Fruit fly (Drosophila melanogaster) whole organism, embryonic: Measurements from ENCODE around the gene CG42237.

ENCODE experiments used
- Abd-B ChIP-seq: fragments of 200-800 bp; sonication (Bioruptor generic); optimal IDR thresholded peaks from 2 replicates; lab custom pipeline; 2018; ENCODE audit warnings: missing biosample characterization, mild to moderate bottlenecking, missing genetic modification characterization, moderate library complexity
- Atf6 ChIP-seq: fragments of 200-800 bp; sonication (Bioruptor generic); IDR thresholded peaks from 2 replicates; pipeline ENCODE4 v1.3.6; 2022; ENCODE audit warnings: missing biosample characterization, missing genetic modification characterization
- CG1024 ChIP-seq: fragments of 200-800 bp; sonication (Bioruptor generic); IDR thresholded peaks from 2 replicates; pipeline ENCODE4 v1.3.6; 2022; ENCODE audit warnings: missing biosample characterization, missing genetic modification characterization
- CG10462 ChIP-seq: fragments of 200-800 bp; sonication (Bioruptor generic); optimal IDR thresholded peaks from 2 replicates; lab custom pipeline; 2016; ENCODE audit warnings: missing biosample characterization, missing genetic modification characterization
- CG11504 ChIP-seq: fragments of 200-800 bp; sonication (Bioruptor generic); optimal IDR thresholded peaks from 3 replicates; lab custom pipeline; 2019; ENCODE audit warnings: missing biosample characterization, mild to moderate bottlenecking, missing genetic modification characterization, moderate library complexity
- CG12236 ChIP-seq: fragments of 200-800 bp; sonication (Bioruptor generic); optimal IDR thresholded peaks from 2 replicates; lab custom pipeline; 2016; ENCODE audit warnings: missing biosample characterization, missing genetic modification characterization
- CG13775 ChIP-seq: fragments of 200-800 bp; sonication (Bioruptor generic); optimal IDR thresholded peaks from 3 replicates; lab custom pipeline; 2017; ENCODE audit warnings: missing biosample characterization, mild to moderate bottlenecking, missing genetic modification characterization
- CG13894 ChIP-seq: fragments of 200-800 bp; sonication (Bioruptor generic); optimal IDR thresholded peaks from 3 replicates; lab custom pipeline; 2018; ENCODE audit warnings: missing biosample characterization, mild to moderate bottlenecking, missing genetic modification characterization, moderate library complexity
- CG15073 ChIP-seq: fragments of 200-800 bp; sonication (Bioruptor generic); optimal IDR thresholded peaks from 2 replicates; lab custom pipeline; 2016; ENCODE audit warnings: missing biosample characterization, missing genetic modification characterization
- CG3726 ChIP-seq: fragments of 200-800 bp; sonication (Bioruptor generic); IDR thresholded peaks from 3 replicates; pipeline ENCODE4, ENCODE4 v1.3.6; 2022; ENCODE audit warnings: missing biosample characterization, missing genetic modification characterization
- CG4707 ChIP-seq: fragments of 200-800 bp; sonication (Bioruptor generic); optimal IDR thresholded peaks from 2 replicates; lab custom pipeline; 2018; ENCODE audit warnings: missing biosample characterization, mild to moderate bottlenecking, missing genetic modification characterization, moderate library complexity
- CG5180 ChIP-seq: fragments of 200-800 bp; sonication (Bioruptor generic); optimal IDR thresholded peaks from 3 replicates; lab custom pipeline; 2017; ENCODE audit warnings: missing biosample characterization, missing genetic modification characterization, mild to moderate bottlenecking, moderate library complexity, missing genetic modification reagents
- CG6175 ChIP-seq: fragments of 200-800 bp; sonication (Bioruptor generic); IDR thresholded peaks from 3 replicates; pipeline ENCODE4 v1.3.6; 2022; ENCODE audit warnings: missing biosample characterization, missing genetic modification characterization
- CG7786 ChIP-seq: fragments of 200-800 bp; sonication (Bioruptor generic); optimal IDR thresholded peaks from 2 replicates; lab custom pipeline; 2016; ENCODE audit warnings: missing biosample characterization, missing genetic modification characterization
- CG7987 ChIP-seq: fragments of 200-800 bp; sonication (Bioruptor generic); optimal IDR thresholded peaks from 2 replicates; lab custom pipeline; 2018; ENCODE audit warnings: missing biosample characterization, mild to moderate bottlenecking, missing genetic modification characterization, moderate library complexity
- CG8089 ChIP-seq: fragments of 200-800 bp; sonication (Bioruptor generic); optimal IDR thresholded peaks from 3 replicates; lab custom pipeline; 2016; ENCODE audit warnings: missing biosample characterization, missing genetic modification characterization
- CG8290 ChIP-seq, 3 experiments: fragments of 200-800 bp; sonication (Bioruptor generic); optimal IDR thresholded peaks; 2 replicates each; lab custom pipeline; 2016 to 2019; ENCODE audit warnings: missing biosample characterization in 3 of 3, missing genetic modification characterization in 3 of 3, mild to moderate bottlenecking in 2 of 3, moderate library complexity in 1 of 3
- CG8478 ChIP-seq: fragments of >200 bp; optimal IDR thresholded peaks from 2 replicates; lab custom pipeline; 2018
- CG8924 ChIP-seq: fragments of 200-800 bp; optimal IDR thresholded peaks from 3 replicates; lab custom pipeline; 2019; ENCODE audit warnings: missing biosample characterization, mild to moderate bottlenecking, missing genetic modification characterization, moderate library complexity
- D19A ChIP-seq: fragments of 200-800 bp; optimal IDR thresholded peaks from 3 replicates; lab custom pipeline; 2019; ENCODE audit warnings: missing biosample characterization, mild to moderate bottlenecking, missing genetic modification characterization, moderate library complexity
- Drgx ChIP-seq: fragments of 200-800 bp; sonication (Bioruptor generic); IDR thresholded peaks from 2 replicates; pipeline ENCODE4 v1.3.6; 2022; ENCODE audit warnings: missing biosample characterization, missing genetic modification characterization
- Fer2 ChIP-seq: fragments of 200-800 bp; sonication (Bioruptor generic); optimal IDR thresholded peaks from 2 replicates; lab custom pipeline; 2018; ENCODE audit warnings: missing biosample characterization, mild to moderate bottlenecking, missing genetic modification characterization, moderate library complexity
- Hr51 ChIP-seq, 2 experiments: fragments of 200-800 bp; sonication (Bioruptor generic); optimal IDR thresholded peaks; 2 replicates in 1 of 2; 3 replicates in 1 of 2; lab custom pipeline; 2016 to 2018; ENCODE audit warnings: missing biosample characterization in 2 of 2, missing genetic modification characterization in 2 of 2, mild to moderate bottlenecking in 1 of 2, moderate library complexity in 1 of 2
- Jarid2 ChIP-seq: fragments of 200-800 bp; sonication (Bioruptor generic); optimal IDR thresholded peaks from 3 replicates; lab custom pipeline; 2017; ENCODE audit warnings: mild to moderate bottlenecking, missing biosample characterization, missing genetic modification reagents, missing genetic modification characterization
- Lhr ChIP-seq: fragments of 200-800 bp; sonication (Bioruptor generic); optimal IDR thresholded peaks from 3 replicates; lab custom pipeline; 2017; ENCODE audit warnings: mild to moderate bottlenecking, missing biosample characterization, missing genetic modification reagents, missing genetic modification characterization
- Med ChIP-seq: fragments of 200-800 bp; sonication (Bioruptor generic); peaks from one replicate; lab custom pipeline; 2016; ENCODE audit warnings: missing biosample characterization, missing genetic modification characterization, mild to moderate bottlenecking, inconsistent platforms, moderate library complexity
- NFAT ChIP-seq: fragments of 200-800 bp; sonication (Bioruptor generic); IDR thresholded peaks from 2 replicates; pipeline ENCODE4 v1.3.6; 2022; ENCODE audit warnings: missing biosample characterization, missing genetic modification characterization
- Nf-YC ChIP-seq: fragments of 200-800 bp; optimal IDR thresholded peaks from 3 replicates; lab custom pipeline; 2019; ENCODE audit warnings: missing biosample characterization, mild to moderate bottlenecking, missing genetic modification characterization, moderate library complexity
- Oaz ChIP-seq: fragments of 200-800 bp; sonication (Bioruptor generic); IDR thresholded peaks from 2 replicates; pipeline ENCODE4 v1.3.6; 2022; ENCODE audit warnings: missing biosample characterization, missing genetic modification characterization
- Ptx1 ChIP-seq: fragments of 200-800 bp; sonication (Bioruptor generic); IDR thresholded peaks from 2 replicates; pipeline ENCODE4 v1.3.6; 2022; ENCODE audit warnings: missing biosample characterization, missing genetic modification characterization
- Scr ChIP-seq: fragments of 200-800 bp; sonication (Bioruptor generic); IDR thresholded peaks from 2 replicates; pipeline ENCODE4 v1.3.6; 2022; ENCODE audit warnings: missing biosample characterization, missing genetic modification characterization; ENCODE audit not compliant: partially characterized antibody
- Spps ChIP-seq: fragments of 200-800 bp; sonication (Bioruptor generic); optimal IDR thresholded peaks from 2 replicates; lab custom pipeline; 2018; ENCODE audit warnings: missing biosample characterization, mild to moderate bottlenecking, missing genetic modification characterization
- Sry-β ChIP-seq: fragments of 200-800 bp; sonication (Bioruptor generic); optimal IDR thresholded peaks from 2 replicates; lab custom pipeline; 2018; ENCODE audit warnings: missing biosample characterization, mild to moderate bottlenecking, missing genetic modification characterization, moderate library complexity
- Ssrp ChIP-seq: fragments of 200-800 bp; sonication (Bioruptor generic); optimal IDR thresholded peaks from 2 replicates; lab custom pipeline; 2018; ENCODE audit warnings: missing biosample characterization, mild to moderate bottlenecking, missing genetic modification characterization, moderate library complexity
- abd-A ChIP-seq: fragments of 200-800 bp; sonication (Bioruptor generic); optimal IDR thresholded peaks from 3 replicates; lab custom pipeline; 2019; ENCODE audit warnings: missing biosample characterization, mild to moderate bottlenecking, missing genetic modification characterization, moderate library complexity
- ci ChIP-seq: fragments of 200-800 bp; sonication (Bioruptor generic); IDR thresholded peaks from 3 replicates; pipeline ENCODE4 v1.3.6; 2022; ENCODE audit warnings: missing biosample characterization, missing genetic modification characterization
- dan ChIP-seq: fragments of 200-800 bp; sonication (Bioruptor generic); IDR thresholded peaks from 2 replicates; pipeline ENCODE4 v1.3.6; 2022; ENCODE audit warnings: missing biosample characterization, missing genetic modification characterization
- dmrt99B ChIP-seq: fragments of 200-800 bp; sonication (Bioruptor generic); optimal IDR thresholded peaks from 2 replicates; lab custom pipeline; 2018; ENCODE audit warnings: missing biosample characterization, mild to moderate bottlenecking, missing genetic modification characterization, moderate library complexity
- exex ChIP-seq: fragments of 200-800 bp; sonication (Bioruptor generic); optimal IDR thresholded peaks from 4 replicates; lab custom pipeline; 2018; ENCODE audit warnings: missing biosample characterization, mild to moderate bottlenecking, missing genetic modification characterization, moderate library complexity
- gem ChIP-seq: fragments of 200-800 bp; sonication (Bioruptor generic); optimal IDR thresholded peaks from 2 replicates; lab custom pipeline; 2019; ENCODE audit warnings: missing biosample characterization, mild to moderate bottlenecking, missing genetic modification characterization, moderate library complexity
- gro ChIP-seq: fragments of 200-800 bp; sonication (Bioruptor generic); optimal IDR thresholded peaks from 2 replicates; lab custom pipeline; 2016; ENCODE audit warnings: missing biosample characterization, missing genetic modification characterization
- insv ChIP-seq, 2 experiments: fragments of 200-800 bp; sonication (Bioruptor generic); optimal IDR thresholded peaks; 3 replicates each; lab custom pipeline; 2016 to 2018; ENCODE audit warnings: missing biosample characterization in 2 of 2, missing genetic modification characterization in 2 of 2
- nom ChIP-seq: fragments of 200-800 bp; sonication (Bioruptor generic); optimal IDR thresholded peaks from 2 replicates; lab custom pipeline; 2017; ENCODE audit warnings: missing biosample characterization, missing genetic modification characterization, mild to moderate bottlenecking, moderate library complexity, missing genetic modification reagents
- org-1 ChIP-seq: fragments of 200-800 bp; sonication (Bioruptor generic); optimal IDR thresholded peaks from 2 replicates; lab custom pipeline; 2017; ENCODE audit warnings: missing biosample characterization, missing genetic modification characterization
- p53 ChIP-seq: fragments of 200-800 bp; sonication (Bioruptor generic); optimal IDR thresholded peaks from 2 replicates; lab custom pipeline; 2016; ENCODE audit warnings: missing biosample characterization, missing genetic modification characterization
- pb ChIP-seq: fragments of 200-800 bp; sonication (Bioruptor generic); optimal IDR thresholded peaks from 3 replicates; lab custom pipeline; 2016; ENCODE audit warnings: missing biosample characterization, missing genetic modification characterization
- ranshi ChIP-seq: fragments of 200-800 bp; sonication (Bioruptor generic); IDR thresholded peaks from 2 replicates; pipeline ENCODE4 v1.3.6; 2022; ENCODE audit warnings: missing biosample characterization, missing genetic modification characterization
- scrt ChIP-seq: fragments of 200-800 bp; sonication (Bioruptor generic); optimal IDR thresholded peaks from 2 replicates; lab custom pipeline; 2018; ENCODE audit warnings: missing biosample characterization, mild to moderate bottlenecking, missing genetic modification characterization, moderate library complexity
- shn ChIP-seq: fragments of 200-800 bp; sonication (Bioruptor generic); optimal IDR thresholded peaks from 3 replicates; lab custom pipeline; 2016; ENCODE audit warnings: missing biosample characterization, missing genetic modification characterization

Gene CG42237

dm6 chrX:13108144-13108824 lies 6.6 kb upstream of the CG42237 start, which contains the start of gene Fer3HCH (continued):
- no peak for TF ChIP-seq Ssrp
- TF ChIP-seq NFAT (GFP tag; lab: Robert Waterston, UW): no peak
- TF ChIP-seq Lhr: no peak
- TF ChIP-seq D19A (tag; lab: Kevin White, UChicago): peak; percentile 82
- TF ChIP-seq CG13775 (GFP tag; lab: Kevin White, UChicago): no peak
- TF ChIP-seq Med (GFP tag; lab: Kevin White, UChicago): peak; percentile 68
- TF ChIP-seq Scr (GFP tag; lab: Robert Waterston, UW): no peak
- TF ChIP-seq CG1024 (GFP tag; lab: Robert Waterston, UW): 0 out of 2 replicates have a peak, but pooled peaks have one; percentile 20
- no peak for TF ChIP-seq CG8290 (GFP tag; optimal IDR thresholded peaks at IDR 0.05; lab: Kevin White, UChicago)
- TF ChIP-seq CG8290 (tag; optimal IDR thresholded peaks at IDR 0.05; lab: Kevin White, UChicago): peak in 1 of 2 experiments; percentile 47
- no peak for TF ChIP-seq abd-A (tag; lab: Kevin White, UChicago)
- peak; percentile 54 for TF ChIP-seq dmrt99B (tag; lab: Kevin White, UChicago)
- no peak for TF ChIP-seq Oaz (GFP tag; lab: Robert Waterston, UW)
- TF ChIP-seq ci (GFP tag; lab: Robert Waterston, UW): peak; percentile 46; the same call in 1 of the 3 replicates
- TF ChIP-seq CG8089: no peak
- no peak for TF ChIP-seq Nf-YC (tag; lab: Kevin White, UChicago)
- TF ChIP-seq CG11504 (tag; lab: Kevin White, UChicago): peak; percentile 11
- TF ChIP-seq CG12236 (GFP tag; lab: Kevin White, UChicago): no peak
- TF ChIP-seq Fer2 (tag; lab: Kevin White, UChicago): no peak
- TF ChIP-seq nom (GFP tag; lab: Kevin White, UChicago): peak; percentile 43
- TF ChIP-seq CG5180 (GFP tag; lab: Kevin White, UChicago): peak; percentile 27
- no peak for TF ChIP-seq Atf6 (GFP tag; lab: Robert Waterston, UW)
- TF ChIP-seq CG10462 (GFP tag; lab: Kevin White, UChicago): no peak
- TF ChIP-seq gro (GFP tag; lab: Kevin White, UChicago): no peak
- no peak for TF ChIP-seq ranshi
- TF ChIP-seq shn (GFP tag; lab: Kevin White, UChicago): no peak
- TF ChIP-seq Spps (tag; lab: Kevin White, UChicago): no peak
- peak; percentile 12 for TF ChIP-seq CG8924 (tag; lab: Kevin White, UChicago)
- peak; percentile 18 for TF ChIP-seq exex (tag; lab: Kevin White, UChicago)
- TF ChIP-seq CG4707 (GFP tag; lab: Kevin White, UChicago): peak; percentile 20
- TF ChIP-seq Sry-β (GFP tag; lab: Kevin White, UChicago): no peak
- TF ChIP-seq CG6175: no peak
- no peak for TF ChIP-seq Abd-B (GFP tag; lab: Kevin White, UChicago)
- no peak for TF ChIP-seq scrt (GFP tag; lab: Kevin White, UChicago)
- TF ChIP-seq dan (GFP tag; lab: Robert Waterston, UW): no peak
- no peak for TF ChIP-seq Jarid2 (GFP tag; lab: Kevin White, UChicago)
- TF ChIP-seq CG8478 (lab: Kevin White, UChicago): no peak
- TF ChIP-seq Drgx: no peak
- TF ChIP-seq CG7786 (GFP tag; lab: Kevin White, UChicago): no peak
- peak; percentile 3 for TF ChIP-seq CG7987 (GFP tag; lab: Kevin White, UChicago)
- TF ChIP-seq pb (GFP tag; lab: Kevin White, UChicago): no peak
- TF ChIP-seq CG3726 (GFP tag; lab: Robert Waterston, UW): no peak
- TF ChIP-seq CG13894 (tag; lab: Kevin White, UChicago): no peak
- no peak for TF ChIP-seq p53 (GFP tag; lab: Kevin White, UChicago)
- no peak for TF ChIP-seq CG15073 (GFP tag; lab: Kevin White, UChicago)
- peak; percentile 0 for TF ChIP-seq org-1 (GFP tag; lab: Kevin White, UChicago)
- TF ChIP-seq gem (tag; lab: Kevin White, UChicago): peak; percentile 39
- no peak for TF ChIP-seq Hr51 (GFP tag; optimal IDR thresholded peaks at IDR 0.05; lab: Kevin White, UChicago)
- TF ChIP-seq insv (GFP tag; optimal IDR thresholded peaks at IDR 0.05; lab: Kevin White, UChicago): no peak
- TF ChIP-seq Ptx1: peak; percentile 12; the same call in 1 of the 2 replicates
